Fruit fly (Drosophila melanogaster): ENCODE results near the gene Sec8.

The Sec8 gene

DNA sequence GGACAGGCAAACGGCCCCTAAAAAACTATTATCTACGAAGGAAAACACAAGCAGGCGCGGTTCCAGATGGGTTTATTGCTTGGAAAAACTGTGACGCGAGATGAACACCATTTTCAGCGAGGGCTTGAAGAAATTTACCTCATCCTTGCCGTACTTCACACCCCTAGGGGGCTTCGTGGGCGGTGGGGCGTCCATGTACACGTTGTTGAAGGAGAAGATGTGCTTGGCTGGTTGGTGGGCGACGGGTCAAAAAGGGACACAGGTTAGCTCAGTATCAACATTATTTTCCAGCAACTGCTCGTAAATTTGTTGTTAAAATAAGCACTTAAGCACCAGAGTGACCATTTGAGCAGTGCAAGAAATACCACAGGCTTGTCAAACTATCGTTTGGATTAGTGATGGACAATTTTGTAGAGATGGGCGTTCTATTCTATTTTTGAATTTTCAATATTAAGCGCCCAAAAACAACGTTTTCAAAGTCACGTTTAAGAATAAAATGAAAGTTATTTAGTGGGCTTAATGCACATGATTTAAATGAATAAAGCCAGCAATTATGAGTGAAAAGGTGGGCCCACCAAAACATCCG lies at the start of gene Sec8:
Sec8 (minus strand) TSS at position 374 of the 586 bp plus-strand sequence.
- TF ChIP-seq esn (GFP tag; optimal IDR thresholded peaks at IDR 0.05): peak; percentile 56
- no peak for TF ChIP-seq CG6854 (GFP tag; optimal IDR thresholded peaks at IDR 0.05)
- TF ChIP-seq cyc (GFP tag; optimal IDR thresholded peaks at IDR 0.05): peak; percentile 23
- TF ChIP-seq CG31627 (GFP tag; optimal IDR thresholded peaks at IDR 0.05): peak; percentile 32
- peak; percentile 34 for TF ChIP-seq lz (GFP tag; optimal IDR thresholded peaks at IDR 0.05)
- TF ChIP-seq vri (GFP tag; optimal IDR thresholded peaks at IDR 0.05): no peak
- TF ChIP-seq CG6163 (GFP tag; IDR thresholded peaks at IDR 0.05): no peak
- TF ChIP-seq Sox14 (GFP tag; optimal IDR thresholded peaks at IDR 0.05): peak; percentile 45
- TF ChIP-seq Lpt (GFP tag; optimal IDR thresholded peaks at IDR 0.05): no peak
- TF ChIP-seq Hr38 (GFP tag; optimal IDR thresholded peaks at IDR 0.05): no peak
- TF ChIP-seq Hr4 (GFP tag; optimal IDR thresholded peaks at IDR 0.05): no peak
- no peak for TF ChIP-seq dsx (GFP tag; optimal IDR thresholded peaks at IDR 0.05; ENCODE audit: poor library complexity, severe bottlenecking)

DNA sequence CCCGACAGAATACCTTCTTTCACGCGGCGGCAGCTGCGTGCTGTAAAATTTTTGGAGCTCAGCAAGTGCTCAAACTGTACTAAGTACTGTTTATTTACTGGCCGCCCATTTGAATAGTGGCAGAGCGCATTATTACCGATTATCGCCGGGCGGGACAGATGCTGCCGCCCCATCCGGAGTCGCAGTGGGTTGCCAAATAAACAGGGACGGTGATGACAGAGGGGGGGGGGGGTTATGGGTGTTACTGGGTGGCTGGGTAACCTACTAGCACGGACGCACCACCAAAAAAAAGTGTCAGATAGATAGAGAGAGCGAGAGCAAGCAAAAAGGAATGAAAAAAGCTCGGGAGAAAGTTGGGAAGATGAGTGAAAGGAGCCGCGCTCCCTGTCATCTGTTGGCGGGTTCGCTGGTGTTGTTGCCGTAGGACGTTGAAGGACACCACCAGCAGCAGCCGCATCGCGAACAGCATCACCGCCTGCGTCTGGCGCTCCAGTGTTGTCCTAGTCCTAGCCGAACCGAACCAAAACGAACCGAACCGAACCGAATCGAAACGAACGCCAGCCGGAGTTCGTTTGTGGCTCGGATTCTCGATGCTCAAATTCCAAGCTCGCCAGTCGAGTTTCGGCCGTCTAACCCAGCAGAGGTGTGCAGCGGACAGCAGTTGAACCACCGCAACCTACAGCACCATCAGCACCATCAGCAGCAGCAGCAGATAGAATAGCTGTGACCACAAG lies 43.1 kb upstream of the Sec8 start, which contains the start of gene CG11000:
CG11000 (plus strand) TSS at position 626 of the 734 bp plus-strand sequence.
- TF ChIP-seq CG16779 (tag; optimal IDR thresholded peaks at IDR 0.05) (no peak), CG8319 (GFP tag; optimal IDR thresholded peaks at IDR 0.05) (no peak), Hr39 (GFP tag; optimal IDR thresholded peaks at IDR 0.05) (no peak), esn (GFP tag; optimal IDR thresholded peaks at IDR 0.05) (no peak), dsx (GFP tag; optimal IDR thresholded peaks at IDR 0.05; ENCODE audit: poor library complexity, severe bottlenecking) (no peak)

dm6 chr3R:5797709-5798108 lies 38.9 kb upstream of the Sec8 start:
- TF ChIP-seq svp (GFP tag) (peak; percentile 94), CG10631 (GFP tag; optimal IDR thresholded peaks at IDR 0.05) (no peak), CG32006 (GFP tag; optimal IDR thresholded peaks at IDR 0.05) (no peak)

- TF ChIP-seq CG8119 (GFP tag; IDR thresholded peaks at IDR 0.05) (no peak), Hr4 (GFP tag; optimal IDR thresholded peaks at IDR 0.05) (no peak), svp (GFP tag) (peak; percentile 45)
Observed at dm6 chr3R:5794267-5795089, 35.7 kb upstream of the Sec8 start, which contains the start of the genes PSMG1 and CG10979. Gene PSMG1, minus strand, starts transcription at chr3R:5794317. Gene CG10979, plus strand, starts transcription at chr3R:5794705.

dm6 chr3R:5791497-5791896 lies 32.7 kb upstream of the Sec8 start, which contains the start of gene Hpf1:
Gene Hpf1, plus strand, starts transcription at chr3R:5791879.
- peak; percentile 99 for TF ChIP-seq CG3919 (GFP tag; optimal IDR thresholded peaks at IDR 0.05)
- peak; percentile 100 for TF ChIP-seq esn (GFP tag; optimal IDR thresholded peaks at IDR 0.05)
- peak; percentile 99 for TF ChIP-seq topi (GFP tag; optimal IDR thresholded peaks at IDR 0.05)
- TF ChIP-seq ss (GFP tag; optimal IDR thresholded peaks at IDR 0.05): peak; percentile 95 to 98
- TF ChIP-seq fd85E (GFP tag; optimal IDR thresholded peaks at IDR 0.05): peak; percentile 98
- TF ChIP-seq salr (GFP tag; optimal IDR thresholded peaks at IDR 0.05): peak; percentile 98 to 99
- peak; percentile 99 for TF ChIP-seq cyc (GFP tag; optimal IDR thresholded peaks at IDR 0.05)
- TF ChIP-seq pdm3 (GFP tag; optimal IDR thresholded peaks at IDR 0.05): peak; percentile 99
- peak; percentile 99 for TF ChIP-seq Sox14 (GFP tag; optimal IDR thresholded peaks at IDR 0.05)
- peak; percentile 99 for TF ChIP-seq acj6 (GFP tag; optimal IDR thresholded peaks at IDR 0.05)
- peak; percentile 93 for TF ChIP-seq Hr38 (GFP tag; optimal IDR thresholded peaks at IDR 0.05)
- peak; percentile 99 for TF ChIP-seq Hr39 (GFP tag; optimal IDR thresholded peaks at IDR 0.05)
- peak; percentile 96 for TF ChIP-seq CG9139 (GFP tag; optimal IDR thresholded peaks at IDR 0.05)
- peak; percentile 99 for TF ChIP-seq CG10669 (GFP tag; optimal IDR thresholded peaks at IDR 0.05)
- peak; percentile 99 for TF ChIP-seq CG31627 (GFP tag; optimal IDR thresholded peaks at IDR 0.05)
- TF ChIP-seq Hr4 (GFP tag; optimal IDR thresholded peaks at IDR 0.05): peak; percentile 99
- peak; percentile 98 for TF ChIP-seq CG4318 (GFP tag; optimal IDR thresholded peaks at IDR 0.05)
- peak; percentile 100 for TF ChIP-seq Eip78C (GFP tag)
- TF ChIP-seq Sox15 (GFP tag; optimal IDR thresholded peaks at IDR 0.05): peak; percentile 99
- peak; percentile 98 for TF ChIP-seq CG11902 (GFP tag; optimal IDR thresholded peaks at IDR 0.05)
- TF ChIP-seq eg (GFP tag; IDR thresholded peaks at IDR 0.05): peak; percentile 99
- TF ChIP-seq svp (GFP tag): peak; percentile 100
- TF ChIP-seq Gug (GFP tag; IDR thresholded peaks at IDR 0.05): peak; percentile 98
- peak; percentile 99 for TF ChIP-seq CG1621 (tag; optimal IDR thresholded peaks at IDR 0.05)
- TF ChIP-seq CG7368 (GFP tag; optimal IDR thresholded peaks at IDR 0.05): peak; percentile 99
- TF ChIP-seq Met (GFP tag; optimal IDR thresholded peaks at IDR 0.05): peak; percentile 99
- peak; percentile 98 for TF ChIP-seq CG6163 (GFP tag; IDR thresholded peaks at IDR 0.05)
- peak; percentile 99 for TF ChIP-seq Ets96B (tag; optimal IDR thresholded peaks at IDR 0.05)
